Fruit fly (Drosophila melanogaster): ENCODE results near the gene Elo68beta.

dm6 chr3L:11070372-11070854 lies 31.1 kb downstream of the Elo68beta start, which contains the start of gene Mocs1:
- TF ChIP-seq psq (optimal IDR thresholded peaks at IDR 0.05) (no peak), Sin3A (optimal IDR thresholded peaks at IDR 0.05) (no peak)

Data from Kc167 (cell line).